Fruit fly (Drosophila melanogaster) whole organism, embryonic: ENCODE results near the gene Pino.

Experiments used
- Bteb2 ChIP-seq: fragments of 200-800 bp; sonication (Bioruptor generic); optimal IDR thresholded peaks from 2 replicates; lab custom pipeline; 2016; ENCODE audit warnings: missing biosample characterization, missing genetic modification characterization
- CG11093 ChIP-seq: fragments of 200-800 bp; sonication (Bioruptor generic); IDR thresholded peaks from 3 replicates; pipeline ENCODE4 v1.3.6; 2022; ENCODE audit warnings: missing biosample characterization, missing genetic modification characterization
- CG11398 ChIP-seq: fragments of 200-800 bp; sonication (Bioruptor generic); optimal IDR thresholded peaks from 2 replicates; lab custom pipeline; 2016; ENCODE audit warnings: missing biosample characterization, missing genetic modification characterization
- CG11456 ChIP-seq: fragments of 200-800 bp; sonication (Bioruptor generic); IDR thresholded peaks from 3 replicates; pipeline ENCODE4 v1.3.6; 2022; ENCODE audit warnings: missing biosample characterization, missing genetic modification characterization
- CG15514 ChIP-seq: fragments of 200-800 bp; sonication (Bioruptor generic); optimal IDR thresholded peaks from 3 replicates; lab custom pipeline; 2017; ENCODE audit warnings: missing biosample characterization, missing genetic modification characterization, mild to moderate bottlenecking, moderate library complexity, missing genetic modification reagents
- CG17361 ChIP-seq: fragments of 200-800 bp; sonication (Bioruptor generic); IDR thresholded peaks from 3 replicates; pipeline ENCODE4 v1.3.6; 2022; ENCODE audit warnings: missing biosample characterization, missing genetic modification characterization
- CG17612 ChIP-seq: fragments of 200-800 bp; sonication (Bioruptor generic); IDR thresholded peaks from 2 replicates; pipeline ENCODE4 v1.3.6; 2022; ENCODE audit warnings: missing biosample characterization, missing genetic modification characterization
- CG17829 ChIP-seq: fragments of 200-800 bp; optimal IDR thresholded peaks from 2 replicates; lab custom pipeline; 2019; ENCODE audit warnings: missing biosample characterization, mild to moderate bottlenecking, missing genetic modification characterization, moderate library complexity
- CG18619 ChIP-seq: fragments of 200-800 bp; sonication (Bioruptor generic); optimal IDR thresholded peaks from 3 replicates; lab custom pipeline; 2017; ENCODE audit warnings: missing biosample characterization, mild to moderate bottlenecking, missing genetic modification characterization
- CG3995 ChIP-seq: fragments of 200-800 bp; sonication (Bioruptor generic); optimal IDR thresholded peaks from 3 replicates; lab custom pipeline; 2016; ENCODE audit warnings: missing biosample characterization, missing genetic modification characterization
- CG4707 ChIP-seq: fragments of 200-800 bp; sonication (Bioruptor generic); optimal IDR thresholded peaks from 2 replicates; lab custom pipeline; 2018; ENCODE audit warnings: missing biosample characterization, mild to moderate bottlenecking, missing genetic modification characterization, moderate library complexity
- CG6272 ChIP-seq: fragments of 200-800 bp; sonication (Bioruptor generic); IDR thresholded peaks from 2 replicates; pipeline ENCODE4 v1.3.6; 2022; ENCODE audit warnings: missing biosample characterization, missing genetic modification characterization
- CG7271 ChIP-seq: fragments of 200-800 bp; sonication (Bioruptor generic); optimal IDR thresholded peaks from 2 replicates; lab custom pipeline; 2018; ENCODE audit warnings: missing biosample characterization, mild to moderate bottlenecking, missing genetic modification characterization, moderate library complexity
- CG7839 ChIP-seq: fragments of 200-800 bp; sonication (Bioruptor generic); optimal IDR thresholded peaks from 3 replicates; lab custom pipeline; 2018; ENCODE audit warnings: missing biosample characterization, mild to moderate bottlenecking, missing genetic modification characterization, moderate library complexity
- CG7963 ChIP-seq: fragments of 200-800 bp; sonication (Bioruptor generic); IDR thresholded peaks from 3 replicates; pipeline ENCODE4 v1.3.6; 2022; ENCODE audit warnings: missing biosample characterization, missing genetic modification characterization; ENCODE audit not compliant: partially characterized antibody
- CG7987 ChIP-seq: fragments of 200-800 bp; sonication (Bioruptor generic); optimal IDR thresholded peaks from 2 replicates; lab custom pipeline; 2018; ENCODE audit warnings: missing biosample characterization, mild to moderate bottlenecking, missing genetic modification characterization, moderate library complexity
- CG9876 ChIP-seq: fragments of 200-800 bp; sonication (Bioruptor generic); optimal IDR thresholded peaks from 2 replicates; lab custom pipeline; 2016; ENCODE audit warnings: missing biosample characterization, missing genetic modification characterization
- CTCF ChIP-seq: fragments of 200-800 bp; sonication (Bioruptor generic); optimal IDR thresholded peaks from 2 replicates; lab custom pipeline; 2017; ENCODE audit warnings: missing biosample characterization, mild to moderate bottlenecking, missing genetic modification characterization, moderate library complexity
- Camta ChIP-seq: fragments of 200-800 bp; sonication (Bioruptor generic); optimal IDR thresholded peaks from 2 replicates; lab custom pipeline; 2016; ENCODE audit warnings: missing biosample characterization, missing genetic modification characterization
- Dad ChIP-seq: fragments of 200-800 bp; sonication (Bioruptor generic); optimal IDR thresholded peaks from 3 replicates; lab custom pipeline; 2016; ENCODE audit warnings: missing biosample characterization, missing genetic modification characterization
- HmgD ChIP-seq: fragments of 200-800 bp; sonication (Bioruptor generic); optimal IDR thresholded peaks from 3 replicates; lab custom pipeline; 2016; ENCODE audit warnings: missing biosample characterization, missing genetic modification characterization
- Hsf ChIP-seq: fragments of 200-800 bp; sonication (Bioruptor generic); optimal IDR thresholded peaks from 3 replicates; lab custom pipeline; 2016; ENCODE audit warnings: missing biosample characterization, missing genetic modification characterization
- Mad ChIP-seq: fragments of 200-800 bp; sonication (Bioruptor generic); optimal IDR thresholded peaks from 2 replicates; lab custom pipeline; 2016; ENCODE audit warnings: missing biosample characterization, missing genetic modification characterization
- Optix ChIP-seq: fragments of 200-800 bp; sonication (Bioruptor generic); IDR thresholded peaks from 3 replicates; pipeline ENCODE4 v1.3.6; 2022; ENCODE audit warnings: missing biosample characterization, missing genetic modification characterization
- Ravus ChIP-seq: fragments of 200-800 bp; sonication (Bioruptor generic); IDR thresholded peaks from 2 replicates; pipeline ENCODE4 v1.3.6; 2022; ENCODE audit warnings: missing biosample characterization, missing genetic modification characterization
- Side ChIP-seq: fragments of 200-800 bp; sonication (Bioruptor generic); optimal IDR thresholded peaks from 2 replicates; lab custom pipeline; 2016; ENCODE audit warnings: missing biosample characterization, missing genetic modification characterization
- Sin3A ChIP-seq: fragments of >200 bp; optimal IDR thresholded peaks from 2 replicates; lab custom pipeline; 2018
- ac ChIP-seq: fragments of 200-800 bp; sonication (Bioruptor generic); optimal IDR thresholded peaks from 3 replicates; lab custom pipeline; 2017; ENCODE audit warnings: missing biosample characterization, mild to moderate bottlenecking, missing genetic modification characterization
- bab2 ChIP-seq: fragments of 200-800 bp; sonication (Bioruptor generic); optimal IDR thresholded peaks from 2 replicates; lab custom pipeline; 2016; ENCODE audit warnings: missing biosample characterization, missing genetic modification characterization
- bbx ChIP-seq: fragments of 200-800 bp; sonication (Bioruptor generic); IDR thresholded peaks from 2 replicates; pipeline ENCODE4 v1.3.6; 2022; ENCODE audit warnings: missing biosample characterization, missing genetic modification characterization; ENCODE audit not compliant: partially characterized antibody
- br ChIP-seq: fragments of >200 bp; optimal IDR thresholded peaks from 2 replicates; lab custom pipeline; 2017
- bsh ChIP-seq, 2 experiments: fragments of 200-800 bp; sonication (Bioruptor generic); optimal IDR thresholded peaks; 2 replicates each; lab custom pipeline; 2017 to 2018; ENCODE audit warnings: mild to moderate bottlenecking in 2 of 2, missing biosample characterization in 2 of 2, missing genetic modification characterization in 2 of 2, moderate library complexity in 1 of 2
- cg ChIP-seq: fragments of 200-800 bp; sonication (Bioruptor generic); optimal IDR thresholded peaks from 3 replicates; lab custom pipeline; 2019; ENCODE audit warnings: missing biosample characterization, mild to moderate bottlenecking, missing genetic modification characterization, moderate library complexity
- corto ChIP-seq: fragments of 200-800 bp; sonication (Bioruptor generic); optimal IDR thresholded peaks from 2 replicates; lab custom pipeline; 2016; ENCODE audit warnings: missing biosample characterization, mild to moderate bottlenecking, missing genetic modification characterization, moderate library complexity
- crc ChIP-seq: fragments of 200-800 bp; sonication (Bioruptor generic); optimal IDR thresholded peaks from 2 replicates; lab custom pipeline; 2016; ENCODE audit warnings: missing biosample characterization, missing genetic modification characterization
- crp ChIP-seq, 2 experiments: fragments of 200-800 bp; sonication (Bioruptor generic); optimal IDR thresholded peaks; 2 replicates in 1 of 2; 3 replicates in 1 of 2; lab custom pipeline; 2017; ENCODE audit warnings: missing biosample characterization in 2 of 2, missing genetic modification characterization in 2 of 2, mild to moderate bottlenecking in 1 of 2, moderate library complexity in 1 of 2
- gem ChIP-seq: fragments of 200-800 bp; sonication (Bioruptor generic); optimal IDR thresholded peaks from 2 replicates; lab custom pipeline; 2019; ENCODE audit warnings: missing biosample characterization, mild to moderate bottlenecking, missing genetic modification characterization, moderate library complexity
- grn ChIP-seq: fragments of 200-800 bp; sonication (Bioruptor generic); optimal IDR thresholded peaks from 3 replicates; lab custom pipeline; 2017; ENCODE audit warnings: missing biosample characterization, missing genetic modification characterization
- inv ChIP-seq: fragments of 200-800 bp; sonication (Bioruptor generic); IDR thresholded peaks from 2 replicates; pipeline ENCODE4 v1.3.6; 2022; ENCODE audit warnings: missing biosample characterization, missing genetic modification characterization; ENCODE audit not compliant: partially characterized antibody
- lilli ChIP-seq: fragments of 200-800 bp; sonication (Bioruptor generic); optimal IDR thresholded peaks from 3 replicates; lab custom pipeline; 2016; ENCODE audit warnings: missing biosample characterization, missing genetic modification characterization
- mld ChIP-seq: fragments of 200-800 bp; sonication (Bioruptor generic); IDR thresholded peaks from 3 replicates; pipeline ENCODE4 v1.3.6; 2022; ENCODE audit warnings: missing biosample characterization, missing genetic modification characterization; ENCODE audit not compliant: partially characterized antibody
- nerfin-2 ChIP-seq: fragments of 200-800 bp; sonication (Bioruptor generic); IDR thresholded peaks from 2 replicates; pipeline ENCODE4 v1.3.6; 2022; ENCODE audit warnings: missing biosample characterization, missing genetic modification characterization; ENCODE audit not compliant: partially characterized antibody
- odd ChIP-seq: fragments of 200-800 bp; sonication (Bioruptor generic); optimal IDR thresholded peaks from 2 replicates; lab custom pipeline; 2017; ENCODE audit warnings: missing biosample characterization, mild to moderate bottlenecking, missing genetic modification characterization
- ranshi ChIP-seq: fragments of 200-800 bp; sonication (Bioruptor generic); IDR thresholded peaks from 2 replicates; pipeline ENCODE4 v1.3.6; 2022; ENCODE audit warnings: missing biosample characterization, missing genetic modification characterization
- rib ChIP-seq: fragments of 200-800 bp; sonication (Bioruptor generic); IDR thresholded peaks from 2 replicates; pipeline ENCODE4 v1.3.6; 2022; ENCODE audit warnings: missing biosample characterization, missing genetic modification characterization
- sim ChIP-seq: fragments of 200-800 bp; sonication (Bioruptor generic); IDR thresholded peaks from 2 replicates; pipeline ENCODE4 v1.3.6; 2022; ENCODE audit warnings: missing biosample characterization, missing genetic modification characterization
- slbo ChIP-seq: fragments of 200-800 bp; sonication (Bioruptor generic); IDR thresholded peaks from 2 replicates; pipeline ENCODE4 v1.3.6; 2022; ENCODE audit warnings: missing biosample characterization, missing genetic modification characterization
- toy ChIP-seq: fragments of 200-800 bp; sonication (Bioruptor generic); IDR thresholded peaks from 2 replicates; pipeline ENCODE4 v1.3.6; 2022; ENCODE audit warnings: missing biosample characterization, missing genetic modification characterization
- zfh1 ChIP-seq: fragments of 200-800 bp; sonication (Bioruptor generic); IDR thresholded peaks from 3 replicates; pipeline ENCODE4 v1.3.6; 2022; ENCODE audit warnings: missing biosample characterization, missing genetic modification characterization

Gene Pino

DNA sequence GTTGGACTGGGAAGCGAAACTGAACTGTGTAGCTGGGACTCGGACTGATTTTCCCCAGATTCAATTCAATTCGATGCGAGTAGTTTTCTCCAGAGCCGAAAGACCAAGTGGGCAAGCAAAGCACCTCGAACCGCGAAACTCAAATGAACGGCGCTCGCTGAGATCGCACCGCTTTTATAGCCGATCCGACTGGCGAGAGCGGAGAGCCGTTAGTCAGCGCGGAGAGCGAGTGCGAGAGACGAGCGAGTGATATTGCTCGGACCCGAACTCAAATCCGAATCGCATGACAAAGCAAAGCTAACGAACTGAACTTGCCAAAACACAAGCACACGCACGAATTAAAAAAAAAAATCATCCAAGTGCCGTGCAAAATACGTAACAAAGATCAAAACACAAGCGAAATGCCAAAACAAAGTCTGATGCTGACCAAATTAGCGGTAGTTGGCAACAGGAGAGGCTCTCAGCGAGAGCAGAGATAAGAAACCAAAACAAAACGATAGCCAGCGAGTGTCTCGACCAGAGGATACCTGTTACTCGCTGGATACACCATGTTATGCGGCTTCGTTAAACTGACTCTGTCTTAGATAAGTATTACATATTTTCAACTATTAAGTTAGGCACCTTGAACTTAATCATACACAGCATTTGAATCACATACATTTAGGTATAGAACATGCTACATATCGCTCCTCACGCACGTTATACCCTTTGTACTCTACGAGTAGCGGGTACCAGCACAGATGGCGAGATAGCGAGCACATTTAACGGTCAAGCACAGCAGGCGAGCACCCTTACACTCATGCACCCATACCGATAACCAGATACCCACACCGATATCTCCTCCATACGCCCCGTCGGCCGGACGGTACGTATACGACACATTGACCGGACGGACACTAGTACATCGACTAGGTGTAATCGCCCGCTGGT lies 9.6 kb downstream of the Pino start (continued):
- TF ChIP-seq ac = no peak
- TF ChIP-seq slbo (GFP tag; lab: Robert Waterston, UW) = peak; percentile 86
- peak in 1 of 2 experiments; percentile 60 for TF ChIP-seq bsh (GFP tag; optimal IDR thresholded peaks at IDR 0.05; lab: Kevin White, UChicago)
- TF ChIP-seq CG11398 (GFP tag; lab: Kevin White, UChicago) = no peak
- peak; percentile 30; the same call in 1 of the 2 replicates for TF ChIP-seq Ravus
- peak; percentile 55 for TF ChIP-seq CG15514 (GFP tag; lab: Kevin White, UChicago)
- peak; percentile 51 for TF ChIP-seq bab2
- peak; percentile 58 for TF ChIP-seq CG9876
- no peak for TF ChIP-seq br
- TF ChIP-seq crc = no peak
- TF ChIP-seq CG7963 (GFP tag; lab: Robert Waterston, UW) = no peak
- peak; percentile 84 for TF ChIP-seq gem (tag; lab: Kevin White, UChicago)
- peak; percentile 92 for TF ChIP-seq grn (GFP tag; lab: Kevin White, UChicago)
- peak; percentile 66 for TF ChIP-seq CG11456
- peak; percentile 87 for TF ChIP-seq corto (GFP tag; lab: Kevin White, UChicago)
- TF ChIP-seq toy (GFP tag; lab: Robert Waterston, UW) = 0 out of 2 replicates have a peak, but pooled peaks have one; percentile 36
- no peak for TF ChIP-seq nerfin-2
- TF ChIP-seq CG18619 (GFP tag; lab: Kevin White, UChicago) = peak; percentile 79
- TF ChIP-seq zfh1 (GFP tag; lab: Robert Waterston, UW) = peak; percentile 72
- peak; percentile 49 for TF ChIP-seq Mad (GFP tag; lab: Kevin White, UChicago)
- peak; percentile 78 for TF ChIP-seq CG7839 (tag; lab: Kevin White, UChicago)
- peak in 1 of 2 experiments; percentile 14 for TF ChIP-seq crp (GFP tag; optimal IDR thresholded peaks at IDR 0.05; lab: Kevin White, UChicago)
- peak; percentile 57 for TF ChIP-seq CG6272
- TF ChIP-seq Optix (GFP tag; lab: Robert Waterston, UW) = peak; percentile 51; the same call in 1 of the 3 replicates
- TF ChIP-seq Hsf (GFP tag; lab: Kevin White, UChicago) = peak; percentile 80
- TF ChIP-seq Sin3A (lab: Kevin White, UChicago) = no peak
- no peak for TF ChIP-seq CG4707 (GFP tag; lab: Kevin White, UChicago)
- TF ChIP-seq CG7987 (GFP tag; lab: Kevin White, UChicago) = peak; percentile 9
- TF ChIP-seq cg = peak; percentile 14
- TF ChIP-seq mld = no peak
- peak; percentile 85 for TF ChIP-seq lilli (GFP tag; lab: Kevin White, UChicago)
- TF ChIP-seq CTCF = no peak
- TF ChIP-seq CG3995 = peak; percentile 41
- TF ChIP-seq sim (GFP tag; lab: Robert Waterston, UW) = no peak
- peak; percentile 79 for TF ChIP-seq ranshi (GFP tag; lab: Robert Waterston, UW)
- peak; percentile 20; the same call in 1 of the 2 replicates for TF ChIP-seq bbx (GFP tag; lab: Robert Waterston, UW)
- TF ChIP-seq CG17829 (tag; lab: Kevin White, UChicago) = peak; percentile 21
- no peak for TF ChIP-seq inv
- TF ChIP-seq Dad (GFP tag; lab: Kevin White, UChicago) = peak; percentile 18
- TF ChIP-seq odd = peak; percentile 26
- TF ChIP-seq CG11093 (GFP tag; lab: Robert Waterston, UW) = peak; percentile 54; the same call in 2 of the 3 replicates
- no peak for TF ChIP-seq CG7271
- TF ChIP-seq CG17612 (GFP tag; lab: Robert Waterston, UW) = peak; percentile 20; the same call in 1 of the 2 replicates
- TF ChIP-seq rib (GFP tag; lab: Robert Waterston, UW) = peak; percentile 96; the same call in 1 of the 2 replicates
- TF ChIP-seq Camta = peak; percentile 42
- peak; percentile 76 for TF ChIP-seq Bteb2 (GFP tag; lab: Kevin White, UChicago)
- TF ChIP-seq HmgD = peak; percentile 30
- TF ChIP-seq Side (GFP tag; lab: Kevin White, UChicago) = no peak
- TF ChIP-seq CG17361 (GFP tag; lab: Robert Waterston, UW) = peak; percentile 77
